Worm (Caenorhabditis elegans): ENCODE data around the gene cap-2.

cap-2 gene

ce11 chrII:10851110-10851509 lies 17.9 kb upstream of the cap-2 start (continued):
- peak; percentile 68 for TF ChIP-seq nhr-19 (GFP tag; conservative IDR thresholded peaks at IDR 0.05)
- TF ChIP-seq ceh-63 (GFP tag; optimal IDR thresholded peaks at IDR 0.05): no peak
- no peak for TF ChIP-seq mef-2 (tag; optimal IDR thresholded peaks at IDR 0.05)
- peak; percentile 24 for TF ChIP-seq dsc-1 (tag; optimal IDR thresholded peaks at IDR 0.05)
- TF ChIP-seq aha-1 (tag; optimal IDR thresholded peaks at IDR 0.05): peak; percentile 62
- peak; percentile 71 for TF ChIP-seq nhr-47 (tag; optimal IDR thresholded peaks at IDR 0.05)
- no peak for TF ChIP-seq unc-30 (tag; optimal IDR thresholded peaks at IDR 0.05)
- peak; percentile 68 to 80 for TF ChIP-seq lin-35 (GFP tag; optimal IDR thresholded peaks at IDR 0.05)
- TF ChIP-seq pax-3 (tag; optimal IDR thresholded peaks at IDR 0.05): peak; percentile 29
- TF ChIP-seq C16A3.4 (tag; optimal IDR thresholded peaks at IDR 0.05): peak; percentile 39
- TF ChIP-seq mab-9 (GFP tag; IDR thresholded peaks at IDR 0.05): no peak
- peak; percentile 69 for TF ChIP-seq ztf-4 (tag; optimal IDR thresholded peaks at IDR 0.05)
- TF ChIP-seq nhr-76 (tag; optimal IDR thresholded peaks at IDR 0.05): no peak
- peak; percentile 41 for TF ChIP-seq unc-62 (GFP tag; optimal IDR thresholded peaks at IDR 0.05)
- peak; percentile 78 for TF ChIP-seq lin-13 (GFP tag; optimal IDR thresholded peaks at IDR 0.05)
- peak in 2 of 6 experiments; percentile 52 to 78 for TF ChIP-seq elt-3 (tag; optimal IDR thresholded peaks at IDR 0.05)
- peak; percentile 90 for TF ChIP-seq nhr-71 (tag; optimal IDR thresholded peaks at IDR 0.05)
- peak; percentile 65 to 72 for TF ChIP-seq lsy-2 (tag; optimal IDR thresholded peaks at IDR 0.05)
- TF ChIP-seq isw-1 (GFP tag; IDR thresholded peaks at IDR 0.05): peak; percentile 24
- TF ChIP-seq ceh-90 (tag; optimal IDR thresholded peaks at IDR 0.05): no peak
- TF ChIP-seq mep-1 (tag; optimal IDR thresholded peaks at IDR 0.05): peak; percentile 89
- no peak for TF ChIP-seq unc-98 (GFP tag; IDR thresholded peaks at IDR 0.05)
- no peak for TF ChIP-seq nhr-84 (tag; optimal IDR thresholded peaks at IDR 0.05)
- TF ChIP-seq vab-15 (tag; optimal IDR thresholded peaks at IDR 0.05): no peak
- TF ChIP-seq nhr-77 (tag; optimal IDR thresholded peaks at IDR 0.05): peak; percentile 22
- peak; percentile 61 for TF ChIP-seq fkh-8 (tag; optimal IDR thresholded peaks at IDR 0.05)
- TF ChIP-seq ceh-82 (tag; optimal IDR thresholded peaks at IDR 0.05): peak in 2 of 3 experiments; percentile 0 to 62
- no peak for TF ChIP-seq grh-1 (GFP tag; IDR thresholded peaks at IDR 0.05)
- TF ChIP-seq xbp-1 (tag; optimal IDR thresholded peaks at IDR 0.05): peak; percentile 55
- no peak for TF ChIP-seq ces-1 (GFP tag; optimal IDR thresholded peaks at IDR 0.05)
- TF ChIP-seq fos-1 (tag; optimal IDR thresholded peaks at IDR 0.05): no peak
- TF ChIP-seq sox-4 (tag; optimal IDR thresholded peaks at IDR 0.05): no peak
- TF ChIP-seq irx-1 (tag; optimal IDR thresholded peaks at IDR 0.05): peak; percentile 61
- TF ChIP-seq dpl-1 (GFP tag; optimal IDR thresholded peaks at IDR 0.05): peak; percentile 35 to 61 (median 55)
- peak; percentile 83 for TF ChIP-seq tbx-2 (tag; optimal IDR thresholded peaks at IDR 0.05)
- no peak for TF ChIP-seq lin-39 (tag; optimal IDR thresholded peaks at IDR 0.05)
- TF ChIP-seq lir-3 (tag; optimal IDR thresholded peaks at IDR 0.05; ENCODE audit: poor library complexity): peak; percentile 51
- no peak for TF ChIP-seq hlh-17 (GFP tag; optimal IDR thresholded peaks at IDR 0.05; ENCODE audit: borderline replicate concordance)
- peak in 1 of 2 experiments; percentile 69 for TF ChIP-seq mdl-1 (tag; optimal IDR thresholded peaks at IDR 0.05)
- TF ChIP-seq rnt-1 (tag; optimal IDR thresholded peaks at IDR 0.05): peak; percentile 56
- TF ChIP-seq pag-3 (tag; optimal IDR thresholded peaks at IDR 0.05; ENCODE audit: borderline replicate concordance, insufficient read depth): no peak
- TF ChIP-seq efl-3 (GFP tag; optimal IDR thresholded peaks at IDR 0.05): no peak
- TF ChIP-seq fkh-4 (tag; optimal IDR thresholded peaks at IDR 0.05; ENCODE audit: borderline replicate concordance): no peak
- peak; percentile 65 to 67 for TF ChIP-seq efl-1 (optimal IDR thresholded peaks at IDR 0.05)
- TF ChIP-seq efl-1 (GFP tag; optimal IDR thresholded peaks at IDR 0.05 in 1 of 2): peak; percentile 56 to 95
- TF ChIP-seq zag-1 (tag; optimal IDR thresholded peaks at IDR 0.05): no peak
- TF ChIP-seq nhr-20 (tag; optimal IDR thresholded peaks at IDR 0.05): peak; percentile 84
- no peak for TF ChIP-seq ceh-8 (GFP tag; optimal IDR thresholded peaks at IDR 0.05)
- no peak for TF ChIP-seq nhr-11 (tag; optimal IDR thresholded peaks at IDR 0.05)
- TF ChIP-seq ztf-11 (tag; optimal IDR thresholded peaks at IDR 0.05): peak in 1 of 2 experiments; percentile 71
- no peak for TF ChIP-seq aly-2 (tag; optimal IDR thresholded peaks at IDR 0.05)
- no peak for TF ChIP-seq pqm-1 (tag; optimal IDR thresholded peaks at IDR 0.05)
- TF ChIP-seq hpl-2 (GFP tag; optimal IDR thresholded peaks at IDR 0.05): no peak

Measured in whole organism, L1 larva.